Fruit fly (Drosophila melanogaster): ENCODE measurements around the gene Gyc89Db.

Gyc89Db gene

dm6 chr3R:16496209-16496608, 19.3 kb downstream of the Gyc89Db start (continued):
- TF ChIP-seq CG17612 (GFP tag; IDR thresholded peaks at IDR 0.05): no peak
- TF ChIP-seq pan (optimal IDR thresholded peaks at IDR 0.05): no peak
- peak in 1 of 2 experiments; percentile 6 for TF ChIP-seq pan (GFP tag; optimal IDR thresholded peaks at IDR 0.05 in 1 of 2, IDR thresholded peaks at IDR 0.05 in 1 of 2)
- TF ChIP-seq Neu2 (GFP tag; optimal IDR thresholded peaks at IDR 0.05; ENCODE audit: borderline replicate concordance): no peak
- no peak for TF ChIP-seq pzg (GFP tag; optimal IDR thresholded peaks at IDR 0.05)
- no peak for TF ChIP-seq CG7963 (GFP tag; IDR thresholded peaks at IDR 0.05; ENCODE audit: partially characterized antibody)
- no peak; the same call in 2 of the 3 replicates for TF ChIP-seq CG17361 (GFP tag; IDR thresholded peaks at IDR 0.05)
- no peak; the same call in 2 of the 3 replicates for TF ChIP-seq CG14050 (GFP tag; IDR thresholded peaks at IDR 0.05)
- no peak for TF ChIP-seq CG13624 (GFP tag; optimal IDR thresholded peaks at IDR 0.05)
- TF ChIP-seq Hmr (GFP tag; optimal IDR thresholded peaks at IDR 0.05): no peak
- no peak for TF ChIP-seq bbx (GFP tag; IDR thresholded peaks at IDR 0.05; ENCODE audit: partially characterized antibody)
- no peak for TF ChIP-seq twi (tag; optimal IDR thresholded peaks at IDR 0.05)
- no peak for TF ChIP-seq BtbVII (GFP tag; optimal IDR thresholded peaks at IDR 0.05)
- TF ChIP-seq CG5953 (GFP tag; IDR thresholded peaks at IDR 0.05): peak; percentile 55; the same call in 1 of the 2 replicates
- TF ChIP-seq fd96Cb (tag; optimal IDR thresholded peaks at IDR 0.05): peak; percentile 69
- no peak for TF ChIP-seq CG15696 (tag; optimal IDR thresholded peaks at IDR 0.05)
- peak; percentile 58 for TF ChIP-seq CG8924 (tag; optimal IDR thresholded peaks at IDR 0.05)
- TF ChIP-seq unc-4 (GFP tag; IDR thresholded peaks at IDR 0.05; ENCODE audit: partially characterized antibody): no peak
- peak; percentile 58 for TF ChIP-seq CG17385 (GFP tag; optimal IDR thresholded peaks at IDR 0.05)
- no peak for TF ChIP-seq stwl (tag; optimal IDR thresholded peaks at IDR 0.05)
- no peak for TF ChIP-seq C15 (GFP tag; IDR thresholded peaks at IDR 0.05)
- no peak for TF ChIP-seq rib (GFP tag; IDR thresholded peaks at IDR 0.05)
- no peak for TF ChIP-seq CG14965 (GFP tag; optimal IDR thresholded peaks at IDR 0.05; ENCODE audit: borderline replicate concordance)
- TF ChIP-seq CG3407 (GFP tag; optimal IDR thresholded peaks at IDR 0.05): peak; percentile 56
- TF ChIP-seq CG9932 (GFP tag; IDR thresholded peaks at IDR 0.05): no peak
- TF ChIP-seq tll (GFP tag; optimal IDR thresholded peaks at IDR 0.05): no peak
- TF ChIP-seq unpg (GFP tag; optimal IDR thresholded peaks at IDR 0.05): peak; percentile 68
- TF ChIP-seq grau (tag; optimal IDR thresholded peaks at IDR 0.05): peak; percentile 59
- TF ChIP-seq sim (GFP tag; IDR thresholded peaks at IDR 0.05): no peak
- TF ChIP-seq ranshi (GFP tag; IDR thresholded peaks at IDR 0.05): no peak
- no peak for TF ChIP-seq inv (GFP tag; IDR thresholded peaks at IDR 0.05; ENCODE audit: partially characterized antibody)
- no peak for TF ChIP-seq CG9876 (GFP tag; optimal IDR thresholded peaks at IDR 0.05)
- TF ChIP-seq Jarid2 (GFP tag; optimal IDR thresholded peaks at IDR 0.05): peak; percentile 4
- no peak for TF ChIP-seq H2.0 (GFP tag; IDR thresholded peaks at IDR 0.05)
- TF ChIP-seq CG6689 (GFP tag; IDR thresholded peaks at IDR 0.05): peak; percentile 68
- TF ChIP-seq Sox100B (GFP tag; optimal IDR thresholded peaks at IDR 0.05): no peak
- no peak for TF ChIP-seq Mad (GFP tag; optimal IDR thresholded peaks at IDR 0.05)
- peak; percentile 25 for TF ChIP-seq chn (GFP tag; optimal IDR thresholded peaks at IDR 0.05)
- peak; percentile 54; the same call in 1 of the 2 replicates for TF ChIP-seq CG14441 (GFP tag; IDR thresholded peaks at IDR 0.05)
- no peak for TF ChIP-seq CG13123 (GFP tag; optimal IDR thresholded peaks at IDR 0.05)
- TF ChIP-seq Six4 (GFP tag; optimal IDR thresholded peaks at IDR 0.05): no peak
- no peak for TF ChIP-seq Lhr (GFP tag; optimal IDR thresholded peaks at IDR 0.05)
- TF ChIP-seq CG4328 (GFP tag; optimal IDR thresholded peaks at IDR 0.05): peak; percentile 32
- TF ChIP-seq stc (GFP tag; IDR thresholded peaks at IDR 0.05): 0 out of 2 replicates have a peak, but pooled peaks have one; percentile 31
- TF ChIP-seq CG8478 (optimal IDR thresholded peaks at IDR 0.05): no peak
- TF ChIP-seq CG3281 (GFP tag; optimal IDR thresholded peaks at IDR 0.05): no peak
- no peak for TF ChIP-seq nau (GFP tag; optimal IDR thresholded peaks at IDR 0.05)
- TF ChIP-seq ase (GFP tag; IDR thresholded peaks at IDR 0.05): peak; percentile 71; the same call in 2 of the 3 replicates
- TF ChIP-seq CG8281 (tag; optimal IDR thresholded peaks at IDR 0.05): peak; percentile 14
- TF ChIP-seq CG10543 (GFP tag; optimal IDR thresholded peaks at IDR 0.05): no peak
- no peak for TF ChIP-seq Sry-β (GFP tag; optimal IDR thresholded peaks at IDR 0.05)

Measured in whole organism, embryonic.